Worm (Caenorhabditis elegans) whole organism, midembryonic: Measurements from ENCODE around the gene Y43F4A.1.

ENCODE experiments used
- T22C8.4 ChIP-seq: fragments of 200-800 bp; sonication (Bioruptor generic); IDR thresholded peaks from 2 replicates; pipeline ENCODE4 v1.3.6; 2022; ENCODE audit warnings: missing genetic modification characterization, missing compliant biosample characterization
- klf-2 ChIP-seq: fragments of 200-800 bp; sonication (Bioruptor generic); conservative IDR thresholded peaks from 2 replicates; pipeline ENCODE4 v1.3.6; 2022; ENCODE audit warnings: missing genetic modification reagents, missing genetic modification characterization, missing compliant biosample characterization
- tab-1 ChIP-seq: fragments of 200-800 bp; sonication (Bioruptor generic); IDR thresholded peaks from 2 replicates; pipeline ENCODE4 v1.3.6; 2022; ENCODE audit warnings: missing genetic modification characterization, missing compliant biosample characterization

ce11 chrIII:13201079-13201478 is 21.8 kb upstream of the Y43F4A.1 start:
- TF ChIP-seq T22C8.4: no peak
- TF ChIP-seq tab-1 (GFP tag; lab: Robert Waterston, UW): no peak
- TF ChIP-seq klf-2 (GFP tag; lab: Robert Waterston, UW): no peak
